Worm (Caenorhabditis elegans): ENCODE measurements around the gene F59B1.6.

DNA sequence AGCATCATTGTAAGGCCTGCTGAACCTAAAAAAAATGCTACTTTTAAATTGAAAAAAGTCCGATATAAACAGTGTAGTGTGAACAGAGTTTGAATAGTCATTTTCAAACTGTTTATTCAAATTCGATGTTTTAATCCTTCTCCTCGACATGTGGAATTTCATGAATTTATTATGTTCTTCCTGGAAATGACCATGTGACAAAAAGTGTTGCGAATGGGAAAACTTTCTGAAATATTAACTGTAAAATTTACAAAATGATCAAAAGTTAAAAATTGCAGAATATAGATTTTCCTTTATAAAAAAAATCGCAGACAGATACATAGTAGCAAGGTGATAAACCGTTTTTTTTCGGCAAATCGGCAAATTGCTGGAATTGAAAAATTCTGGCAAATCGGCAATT is 26.2 kb downstream of the F59B1.6 start, which contains the start of gene T22F3.8:
- TF ChIP-seq C17E4.6 (GFP tag; IDR thresholded peaks at IDR 0.05) (no peak), let-607 (tag; optimal IDR thresholded peaks at IDR 0.05) (no peak), attf-5 (GFP tag; optimal IDR thresholded peaks at IDR 0.05) (no peak), him-1 (tag; optimal IDR thresholded peaks at IDR 0.05) (no peak)
